Worm (Caenorhabditis elegans) whole organism, L2 larva: ENCODE measurements around the gene Y102A11A.1.

Experiments
- C34F6.9 ChIP-seq: fragments of 150-350 bp; optimal IDR thresholded peaks from 2 replicates; lab custom pipeline; 2014; ENCODE audit warnings: missing biosample characterization, missing genetic modification characterization
- F13H6.1 ChIP-seq: sonication (generic microtip); optimal IDR thresholded peaks from 2 replicates; lab custom pipeline; 2016; ENCODE audit warnings: missing genetic modification characterization, missing compliant biosample characterization
- R02D3.7 ChIP-seq: fragments of 150-350 bp; optimal IDR thresholded peaks from 2 replicates; lab custom pipeline; 2014; ENCODE audit warnings: missing biosample characterization, missing genetic modification characterization
- Y55F3AM.14 ChIP-seq: fragments of 200-800 bp; sonication (Bioruptor generic); optimal IDR thresholded peaks from 2 replicates; lab custom pipeline; 2018; ENCODE audit warnings: mild to moderate bottlenecking, missing genetic modification characterization, missing compliant biosample characterization
- alr-1 ChIP-seq: fragments of 150-350 bp; optimal IDR thresholded peaks from 2 replicates; lab custom pipeline; 2014; ENCODE audit warnings: missing biosample characterization, missing genetic modification characterization
- aly-2 ChIP-seq: fragments of 150-350 bp; optimal IDR thresholded peaks from 2 replicates; lab custom pipeline; 2014; ENCODE audit warnings: missing biosample characterization, missing genetic modification characterization
- ama-1 ChIP-seq: fragments of 150-350 bp; optimal IDR thresholded peaks from 2 replicates; lab custom pipeline; 2018; ENCODE audit warnings: inconsistent platforms
- blmp-1 ChIP-seq: sonication (generic microtip); optimal IDR thresholded peaks from 2 replicates; lab custom pipeline; 2017; ENCODE audit warnings: missing genetic modification characterization, mild to moderate bottlenecking, missing compliant biosample characterization, antibody characterized with exemption, moderate library complexity; ENCODE audit not compliant: insufficient read depth
- ceh-16 ChIP-seq: fragments of 150-350 bp; optimal IDR thresholded peaks from 2 replicates; lab custom pipeline; 2014; ENCODE audit warnings: missing biosample characterization, missing genetic modification characterization
- ceh-82 ChIP-seq: fragments of 150-350 bp; optimal IDR thresholded peaks from 2 replicates; lab custom pipeline; 2014; ENCODE audit warnings: missing biosample characterization, missing genetic modification characterization
- crh-2 ChIP-seq: sonication (generic microtip); optimal IDR thresholded peaks from 2 replicates; lab custom pipeline; 2017; ENCODE audit warnings: missing biosample characterization, missing genetic modification characterization
- elt-3 ChIP-seq: sonication (generic microtip); optimal IDR thresholded peaks from 2 replicates; lab custom pipeline; 2017; ENCODE audit warnings: missing biosample characterization, missing genetic modification characterization
- fos-1 ChIP-seq: fragments of 150-350 bp; optimal IDR thresholded peaks from 2 replicates; lab custom pipeline; 2014; ENCODE audit warnings: missing biosample characterization, missing genetic modification characterization
- gmeb-1 ChIP-seq: fragments of 150-350 bp; optimal IDR thresholded peaks from 2 replicates; lab custom pipeline; 2014; ENCODE audit warnings: missing biosample characterization, missing genetic modification characterization
- lin-11 ChIP-seq: fragments of 150-350 bp; sonication (generic microtip); optimal IDR thresholded peaks from 2 replicates; lab custom pipeline; 2014; ENCODE audit warnings: missing biosample characterization, missing genetic modification characterization, inconsistent platforms, mixed read lengths
- lin-39 ChIP-seq: fragments of 150-350 bp; optimal IDR thresholded peaks from 2 replicates; lab custom pipeline; 2014; ENCODE audit warnings: missing biosample characterization, missing genetic modification reagents, missing genetic modification characterization
- nhr-10 ChIP-seq: sonication (generic microtip); optimal IDR thresholded peaks from 2 replicates; lab custom pipeline; 2017; ENCODE audit warnings: missing biosample characterization, missing genetic modification characterization
- nhr-11 ChIP-seq: fragments of 150-350 bp; optimal IDR thresholded peaks from 2 replicates; lab custom pipeline; 2014; ENCODE audit warnings: missing biosample characterization, missing genetic modification characterization
- nhr-129 ChIP-seq: fragments of 150-350 bp; optimal IDR thresholded peaks from 2 replicates; lab custom pipeline; 2014; ENCODE audit warnings: missing biosample characterization, missing genetic modification characterization
- nhr-21 ChIP-seq: fragments of 150-350 bp; optimal IDR thresholded peaks from 2 replicates; lab custom pipeline; 2014; ENCODE audit warnings: missing biosample characterization, missing genetic modification characterization
- nhr-237 ChIP-seq: fragments of 150-350 bp; optimal IDR thresholded peaks from 2 replicates; lab custom pipeline; 2014; ENCODE audit warnings: missing biosample characterization, missing genetic modification characterization
- sem-4 ChIP-seq: fragments of 150-350 bp; optimal IDR thresholded peaks from 2 replicates; lab custom pipeline; 2014; ENCODE audit warnings: missing biosample characterization, missing genetic modification reagents, missing genetic modification characterization
- skn-1 ChIP-seq: sonication (generic microtip); optimal IDR thresholded peaks from 2 replicates; lab custom pipeline; 2017; ENCODE audit warnings: missing biosample characterization, missing genetic modification characterization
- sma-9 ChIP-seq, 2 experiments: fragments of 150-350 bp in 1 of 2; sonication (generic microtip) in 1 of 2; optimal IDR thresholded peaks; 2 replicates each; lab custom pipeline; 2014 to 2016; ENCODE audit warnings: missing genetic modification characterization in 2 of 2, mild to moderate bottlenecking in 1 of 2, missing biosample characterization in 1 of 2, missing compliant biosample characterization in 1 of 2, missing genetic modification reagents in 1 of 2, moderate library complexity in 1 of 2
- snpc-4 ChIP-seq: fragments of 150-350 bp; optimal IDR thresholded peaks from 2 replicates; lab custom pipeline; 2014; ENCODE audit warnings: missing biosample characterization, missing genetic modification characterization
- unc-39 ChIP-seq: fragments of 150-350 bp; optimal IDR thresholded peaks from 2 replicates; lab custom pipeline; 2014; ENCODE audit warnings: missing biosample characterization, missing genetic modification characterization
- ztf-1 ChIP-seq: fragments of 200-800 bp; sonication (Bioruptor generic); conservative IDR thresholded peaks from 2 replicates; pipeline ENCODE4 v1.3.6; 2022; ENCODE audit warnings: missing genetic modification characterization, missing compliant biosample characterization
- ztf-11 ChIP-seq: sonication (generic microtip); optimal IDR thresholded peaks from 2 replicates; lab custom pipeline; 2017; ENCODE audit warnings: missing biosample characterization, missing genetic modification characterization

Y102A11A.1 gene

ce11 chrX:2040877-2041276, 10.7 kb upstream of the Y102A11A.1 start:
- TF ChIP-seq F13H6.1 (tag; lab: Kevin White, UChicago) (no peak), ceh-16 (tag; lab: Kevin White, UChicago) (peak; percentile 68)

ce11 chrX:2041448-2042138, 10.0 kb upstream of the Y102A11A.1 start:
- peak; percentile 17 for TF ChIP-seq ceh-16 (tag; lab: Kevin White, UChicago)
- no peak for TF ChIP-seq aly-2 (tag; lab: Kevin White, UChicago)

- TF ChIP-seq Y55F3AM.14 (GFP tag; lab: Kevin White, UChicago) (no peak), fos-1 (no peak), nhr-10 (tag; lab: Kevin White, UChicago) (no peak), nhr-129 (tag; lab: Kevin White, UChicago) (no peak), ceh-82 (tag; lab: Kevin White, UChicago) (no peak), nhr-237 (no peak), skn-1 (tag; lab: Kevin White, UChicago) (no peak), R02D3.7 (no peak), snpc-4 (no peak), lin-39 (tag; lab: Kevin White, UChicago) (no peak), nhr-21 (tag; lab: Kevin White, UChicago) (no peak), sem-4 (no peak), elt-3 (tag; lab: Kevin White, UChicago) (no peak)
Observed at ce11 chrX:2042621-2043020, 9.0 kb upstream of the Y102A11A.1 start.

- TF ChIP-seq unc-39 (tag; lab: Kevin White, UChicago) (no peak), nhr-129 (tag; lab: Kevin White, UChicago) (peak; percentile 35), lin-11 (tag; lab: Kevin White, UChicago) (peak; percentile 7), Y55F3AM.14 (GFP tag; lab: Kevin White, UChicago) (peak; percentile 13)
Observed at ce11 chrX:2043224-2043623, 8.4 kb upstream of the Y102A11A.1 start.

ce11 chrX:2044541-2045168, 7.0 kb upstream of the Y102A11A.1 start:
- TF ChIP-seq elt-3 (tag; lab: Kevin White, UChicago) (no peak), sma-9 (GFP tag; optimal IDR thresholded peaks at IDR 0.05; lab: Kevin White, UChicago) (no peak), sma-9 (tag; optimal IDR thresholded peaks at IDR 0.05; lab: Kevin White, UChicago) (no peak), ztf-1 (GFP tag; lab: Robert Waterston, UW) (no peak), crh-2 (tag; lab: Kevin White, UChicago) (no peak), nhr-129 (tag; lab: Kevin White, UChicago) (no peak), fos-1 (no peak), C34F6.9 (tag; lab: Kevin White, UChicago) (no peak), aly-2 (tag; lab: Kevin White, UChicago) (no peak), gmeb-1 (no peak), Y55F3AM.14 (GFP tag; lab: Kevin White, UChicago) (no peak), blmp-1 (tag; lab: Kevin White, UChicago) (no peak), ama-1 (lab: Kevin White, UChicago) (no peak), F13H6.1 (tag; lab: Kevin White, UChicago) (no peak)

ce11 chrX:2045603-2046002, 6.0 kb upstream of the Y102A11A.1 start:
- TF ChIP-seq lin-39 (tag; lab: Kevin White, UChicago) (no peak), snpc-4 (no peak), R02D3.7 (no peak), aly-2 (tag; lab: Kevin White, UChicago) (no peak), ama-1 (lab: Kevin White, UChicago) (no peak), nhr-11 (tag; lab: Kevin White, UChicago) (no peak), sem-4 (no peak), ztf-11 (tag; lab: Kevin White, UChicago) (no peak), nhr-21 (tag; lab: Kevin White, UChicago) (no peak), ceh-82 (tag; lab: Kevin White, UChicago) (no peak), alr-1 (tag; lab: Kevin White, UChicago) (no peak)
